Fruit fly (Drosophila melanogaster) whole organism, embryonic: ENCODE data around the gene CG15880.

Experiments used
- CG10543 ChIP-seq: fragments of 200-800 bp; sonication (Bioruptor generic); optimal IDR thresholded peaks from 3 replicates; lab custom pipeline; 2017; ENCODE audit warnings: missing biosample characterization, mild to moderate bottlenecking, missing genetic modification characterization, moderate library complexity
- CG10654 ChIP-seq: fragments of 200-800 bp; sonication (Bioruptor generic); optimal IDR thresholded peaks from 2 replicates; lab custom pipeline; 2016; ENCODE audit warnings: missing biosample characterization, missing genetic modification characterization
- CG12071 ChIP-seq: fragments of 200-800 bp; sonication (Bioruptor generic); optimal IDR thresholded peaks from 3 replicates; lab custom pipeline; 2018; ENCODE audit warnings: missing biosample characterization, mild to moderate bottlenecking, missing genetic modification characterization
- CG13894 ChIP-seq: fragments of 200-800 bp; sonication (Bioruptor generic); optimal IDR thresholded peaks from 3 replicates; lab custom pipeline; 2018; ENCODE audit warnings: missing biosample characterization, mild to moderate bottlenecking, missing genetic modification characterization, moderate library complexity
- CG14710 ChIP-seq: fragments of 200-800 bp; sonication (Bioruptor generic); optimal IDR thresholded peaks from 3 replicates; lab custom pipeline; 2019; ENCODE audit warnings: missing biosample characterization, mild to moderate bottlenecking, missing genetic modification characterization, moderate library complexity
- CG1603 ChIP-seq: fragments of 200-800 bp; sonication (Bioruptor generic); optimal IDR thresholded peaks from 2 replicates; lab custom pipeline; 2019; ENCODE audit warnings: missing biosample characterization, mild to moderate bottlenecking, missing genetic modification characterization, moderate library complexity
- CG16813 ChIP-seq: fragments of 200-800 bp; sonication (Bioruptor generic); IDR thresholded peaks from 3 replicates; pipeline ENCODE4 v1.3.6; 2022; ENCODE audit warnings: missing biosample characterization, missing genetic modification characterization; ENCODE audit not compliant: partially characterized antibody
- CG17361 ChIP-seq: fragments of 200-800 bp; sonication (Bioruptor generic); IDR thresholded peaks from 3 replicates; pipeline ENCODE4 v1.3.6; 2022; ENCODE audit warnings: missing biosample characterization, missing genetic modification characterization
- CG1792 ChIP-seq: fragments of 200-800 bp; sonication (Bioruptor generic); optimal IDR thresholded peaks from 2 replicates; lab custom pipeline; 2016; ENCODE audit warnings: missing biosample characterization, missing genetic modification characterization
- CG18476 ChIP-seq: fragments of 200-800 bp; sonication (Bioruptor generic); optimal IDR thresholded peaks from 2 replicates; lab custom pipeline; 2016; ENCODE audit warnings: missing biosample characterization, mild to moderate bottlenecking, missing genetic modification characterization
- CG2199 ChIP-seq: fragments of 200-800 bp; sonication (Bioruptor generic); IDR thresholded peaks from 3 replicates; pipeline ENCODE4 v1.3.6; 2022; ENCODE audit warnings: missing biosample characterization, missing genetic modification characterization
- CG2202 ChIP-seq: fragments of 200-800 bp; sonication (Bioruptor generic); optimal IDR thresholded peaks from 2 replicates; lab custom pipeline; 2018; ENCODE audit warnings: missing biosample characterization, mild to moderate bottlenecking, missing genetic modification characterization
- CG30431 ChIP-seq: fragments of 200-800 bp; sonication (Bioruptor generic); optimal IDR thresholded peaks from 2 replicates; lab custom pipeline; 2017; ENCODE audit warnings: missing biosample characterization, missing genetic modification characterization
- CG33213 ChIP-seq: fragments of 200-800 bp; sonication (Bioruptor generic); optimal IDR thresholded peaks from 3 replicates; lab custom pipeline; 2016; ENCODE audit warnings: missing biosample characterization, missing genetic modification characterization
- CG3407 ChIP-seq: fragments of 200-800 bp; sonication (Bioruptor generic); optimal IDR thresholded peaks from 2 replicates; lab custom pipeline; 2018; ENCODE audit warnings: missing biosample characterization, mild to moderate bottlenecking, missing genetic modification characterization
- CG6683 ChIP-seq: fragments of 200-800 bp; sonication (Bioruptor generic); optimal IDR thresholded peaks from 2 replicates; lab custom pipeline; 2017; ENCODE audit warnings: missing biosample characterization, mild to moderate bottlenecking, missing genetic modification characterization, missing genetic modification reagents
- CG7372 ChIP-seq: fragments of 200-800 bp; sonication (Bioruptor generic); IDR thresholded peaks from 2 replicates; pipeline ENCODE4 v1.3.6; 2022; ENCODE audit warnings: missing biosample characterization, missing genetic modification characterization
- CG7745 ChIP-seq: fragments of 200-800 bp; sonication (Bioruptor generic); optimal IDR thresholded peaks from 2 replicates; lab custom pipeline; 2018; ENCODE audit warnings: missing biosample characterization, mild to moderate bottlenecking, missing genetic modification characterization, moderate library complexity
- CG8089 ChIP-seq: fragments of 200-800 bp; sonication (Bioruptor generic); optimal IDR thresholded peaks from 3 replicates; lab custom pipeline; 2016; ENCODE audit warnings: missing biosample characterization, missing genetic modification characterization
- CG8944 ChIP-seq: fragments of 200-800 bp; sonication (Bioruptor generic); optimal IDR thresholded peaks from 3 replicates; lab custom pipeline; 2016; ENCODE audit warnings: missing biosample characterization, missing genetic modification characterization
- CG9797 ChIP-seq: fragments of 200-800 bp; sonication (Bioruptor generic); optimal IDR thresholded peaks from 3 replicates; lab custom pipeline; 2018; ENCODE audit warnings: missing biosample characterization, mild to moderate bottlenecking, missing genetic modification characterization
- Chrac-16 ChIP-seq: fragments of 200-800 bp; sonication (Bioruptor generic); optimal IDR thresholded peaks from 3 replicates; lab custom pipeline; 2016; ENCODE audit warnings: missing biosample characterization, missing genetic modification characterization
- Dfd ChIP-seq, 2 experiments: fragments of >200 bp; optimal IDR thresholded peaks; 2 replicates each; lab custom pipeline; 2017; ENCODE audit warnings: missing biosample characterization in 2 of 2, missing genetic modification characterization in 2 of 2
- Dll ChIP-seq: fragments of 200-800 bp; sonication (Bioruptor generic); IDR thresholded peaks from 4 replicates; pipeline ENCODE4 v1.3.6; 2022; ENCODE audit warnings: missing biosample characterization, missing genetic modification characterization; ENCODE audit not compliant: partially characterized antibody
- Doc3 ChIP-seq: fragments of 200-800 bp; sonication (Bioruptor generic); IDR thresholded peaks from 3 replicates; pipeline ENCODE4 v1.3.6; 2022; ENCODE audit warnings: missing biosample characterization, missing genetic modification characterization; ENCODE audit not compliant: partially characterized antibody
- E2f2 ChIP-seq: fragments of 200-800 bp; sonication (Bioruptor generic); IDR thresholded peaks from 2 replicates; pipeline ENCODE4 v1.3.6; 2022; ENCODE audit warnings: missing biosample characterization, missing genetic modification characterization
- Fer1 ChIP-seq: fragments of 200-800 bp; sonication (Bioruptor generic); optimal IDR thresholded peaks from 2 replicates; lab custom pipeline; 2017; ENCODE audit warnings: missing biosample characterization, mild to moderate bottlenecking, missing genetic modification characterization
- HmgD ChIP-seq: fragments of 200-800 bp; sonication (Bioruptor generic); optimal IDR thresholded peaks from 3 replicates; lab custom pipeline; 2016; ENCODE audit warnings: missing biosample characterization, missing genetic modification characterization
- Hmx ChIP-seq: fragments of 200-800 bp; sonication (Bioruptor generic); optimal IDR thresholded peaks from 2 replicates; lab custom pipeline; 2016; ENCODE audit warnings: missing biosample characterization, missing genetic modification characterization
- MTF-1 ChIP-seq: fragments of 200-800 bp; sonication (Bioruptor generic); optimal IDR thresholded peaks from 2 replicates; lab custom pipeline; 2018; ENCODE audit warnings: missing biosample characterization, mild to moderate bottlenecking, missing genetic modification characterization, borderline replicate concordance
- NK7.1 ChIP-seq: fragments of 200-800 bp; sonication (Bioruptor generic); optimal IDR thresholded peaks from 3 replicates; lab custom pipeline; 2016; ENCODE audit warnings: missing biosample characterization, missing genetic modification characterization
- Nf-YA ChIP-seq: fragments of 200-800 bp; sonication (Bioruptor generic); IDR thresholded peaks from 2 replicates; pipeline ENCODE4 v1.3.6; 2022; ENCODE audit warnings: missing biosample characterization, missing genetic modification characterization
- Sox100B ChIP-seq: fragments of 200-800 bp; sonication (Bioruptor generic); optimal IDR thresholded peaks from 3 replicates; lab custom pipeline; 2018; ENCODE audit warnings: missing biosample characterization, mild to moderate bottlenecking, missing genetic modification characterization
- ab ChIP-seq: fragments of 200-800 bp; sonication (Bioruptor generic); optimal IDR thresholded peaks from 2 replicates; lab custom pipeline; 2016; ENCODE audit warnings: missing biosample characterization, missing genetic modification characterization
- ash1 ChIP-seq: fragments of 200-800 bp; sonication (Bioruptor generic); optimal IDR thresholded peaks from 2 replicates; lab custom pipeline; 2018; ENCODE audit warnings: missing biosample characterization, mild to moderate bottlenecking, missing genetic modification characterization
- bigmax ChIP-seq: fragments of 200-800 bp; sonication (Bioruptor generic); optimal IDR thresholded peaks from 2 replicates; lab custom pipeline; 2018; ENCODE audit warnings: missing biosample characterization, mild to moderate bottlenecking, missing genetic modification characterization
- chif ChIP-seq, 2 experiments: fragments of 200-800 bp; sonication (Bioruptor generic); optimal IDR thresholded peaks; 3 replicates each; lab custom pipeline; 2016; ENCODE audit warnings: missing biosample characterization in 2 of 2, missing genetic modification characterization in 2 of 2
- chn ChIP-seq: fragments of 200-800 bp; sonication (Bioruptor generic); optimal IDR thresholded peaks from 2 replicates; lab custom pipeline; 2016; ENCODE audit warnings: missing biosample characterization, missing genetic modification characterization
- da ChIP-seq: fragments of 200-800 bp; sonication (Bioruptor generic); optimal IDR thresholded peaks from 2 replicates; lab custom pipeline; 2016; ENCODE audit warnings: missing biosample characterization, missing genetic modification characterization
- ind ChIP-seq: fragments of 200-800 bp; sonication (Bioruptor generic); optimal IDR thresholded peaks from 3 replicates; lab custom pipeline; 2016; ENCODE audit warnings: missing biosample characterization, missing genetic modification characterization
- p53 ChIP-seq: fragments of 200-800 bp; sonication (Bioruptor generic); optimal IDR thresholded peaks from 2 replicates; lab custom pipeline; 2016; ENCODE audit warnings: missing biosample characterization, missing genetic modification characterization
- pum ChIP-seq: fragments of 200-800 bp; sonication (Bioruptor generic); optimal IDR thresholded peaks from 2 replicates; lab custom pipeline; 2016; ENCODE audit warnings: missing biosample characterization, missing genetic modification characterization
- scrt ChIP-seq: fragments of 200-800 bp; sonication (Bioruptor generic); optimal IDR thresholded peaks from 2 replicates; lab custom pipeline; 2018; ENCODE audit warnings: missing biosample characterization, mild to moderate bottlenecking, missing genetic modification characterization, moderate library complexity
- sim ChIP-seq: fragments of 200-800 bp; sonication (Bioruptor generic); IDR thresholded peaks from 2 replicates; pipeline ENCODE4 v1.3.6; 2022; ENCODE audit warnings: missing biosample characterization, missing genetic modification characterization
- so ChIP-seq: fragments of 200-800 bp; sonication (Bioruptor generic); IDR thresholded peaks from 3 replicates; pipeline ENCODE4 v1.3.6; 2022; ENCODE audit warnings: missing biosample characterization, missing genetic modification characterization
- trem ChIP-seq: fragments of 200-800 bp; optimal IDR thresholded peaks from 3 replicates; lab custom pipeline; 2019; ENCODE audit warnings: missing biosample characterization, mild to moderate bottlenecking, missing genetic modification characterization, moderate library complexity
- unc-4 ChIP-seq: fragments of 200-800 bp; sonication (Bioruptor generic); IDR thresholded peaks from 2 replicates; pipeline ENCODE4 v1.3.6; 2022; ENCODE audit warnings: missing biosample characterization, missing genetic modification characterization; ENCODE audit not compliant: partially characterized antibody
- wdn ChIP-seq: fragments of 200-800 bp; sonication (Bioruptor generic); IDR thresholded peaks from 2 replicates; pipeline ENCODE4 v1.3.6; 2022; ENCODE audit warnings: missing biosample characterization, missing genetic modification characterization
- wek ChIP-seq: fragments of 200-800 bp; sonication (Bioruptor generic); optimal IDR thresholded peaks from 3 replicates; lab custom pipeline; 2018; ENCODE audit warnings: missing biosample characterization, mild to moderate bottlenecking, missing genetic modification characterization, moderate library complexity

CG15880 gene

DNA sequence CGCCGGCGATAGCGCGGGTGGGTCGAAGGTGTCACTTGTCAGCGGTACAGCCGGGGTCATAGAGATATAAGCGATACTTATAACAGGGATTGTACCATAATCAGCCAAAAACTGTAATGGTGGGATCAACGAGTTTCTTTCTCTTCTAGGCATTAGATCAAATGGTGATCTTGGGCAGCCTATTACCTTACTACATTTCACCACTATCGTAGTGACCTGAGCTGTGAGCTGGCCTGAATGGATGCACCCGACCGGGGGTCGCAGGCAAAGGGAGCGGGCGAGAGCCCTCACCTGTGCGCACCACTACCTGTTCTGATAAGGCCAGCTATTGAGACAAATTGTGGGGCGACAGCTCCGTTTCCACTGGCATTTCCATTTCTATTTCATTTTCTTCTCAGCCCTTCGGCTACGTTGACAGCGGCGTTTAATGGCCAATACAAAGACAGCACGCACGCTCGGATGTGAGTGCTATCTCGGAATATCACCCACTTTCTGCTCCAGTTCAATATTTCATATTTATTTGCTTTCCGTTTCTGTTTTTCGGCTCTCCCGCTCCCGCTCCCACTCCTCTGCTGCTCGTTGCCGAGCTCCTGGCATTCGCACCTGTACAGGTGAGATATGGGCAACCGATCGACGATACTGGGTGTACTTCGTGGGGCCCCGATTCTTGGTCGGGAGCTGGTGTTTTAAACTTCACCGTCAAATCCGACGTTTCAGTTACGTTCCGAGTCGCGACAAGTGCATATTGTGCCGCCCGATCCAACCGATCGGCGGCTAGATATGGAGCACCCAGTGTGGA is 39.1 kb upstream of the CG15880 start (continued):
- TF ChIP-seq MTF-1 (GFP tag; lab: Kevin White, UChicago): peak; percentile 74
- peak; percentile 59 for TF ChIP-seq Chrac-16 (GFP tag; lab: Kevin White, UChicago)
- TF ChIP-seq E2f2: peak; percentile 41; the same call in 1 of the 2 replicates
- TF ChIP-seq Fer1 (GFP tag; lab: Kevin White, UChicago): peak; percentile 6
- TF ChIP-seq CG14710: peak; percentile 65
- TF ChIP-seq unc-4 (GFP tag; lab: Robert Waterston, UW): no peak
- TF ChIP-seq CG6683 (GFP tag; lab: Kevin White, UChicago): peak; percentile 50
- TF ChIP-seq scrt: peak; percentile 33
- TF ChIP-seq trem (tag; lab: Kevin White, UChicago): peak; percentile 63
- peak; percentile 44 for TF ChIP-seq CG8089
- peak; percentile 83 for TF ChIP-seq so
- peak; percentile 40 for TF ChIP-seq ab (GFP tag; lab: Kevin White, UChicago)
- no peak for TF ChIP-seq bigmax (GFP tag; lab: Kevin White, UChicago)
- peak; percentile 64 for TF ChIP-seq chn (GFP tag; lab: Kevin White, UChicago)
- TF ChIP-seq CG2199 (GFP tag; lab: Robert Waterston, UW): peak; percentile 83; the same call in 1 of the 3 replicates
- TF ChIP-seq CG1603 (tag; lab: Kevin White, UChicago): peak; percentile 93
- no peak for TF ChIP-seq CG7745 (tag; lab: Kevin White, UChicago)
- peak; percentile 81 for TF ChIP-seq Nf-YA (GFP tag; lab: Robert Waterston, UW)
- TF ChIP-seq CG2202 (tag; lab: Kevin White, UChicago): peak; percentile 15
- peak; percentile 63 for TF ChIP-seq CG8944 (GFP tag; lab: Kevin White, UChicago)
- peak; percentile 30 for TF ChIP-seq wek
- peak; percentile 53 for TF ChIP-seq CG33213 (GFP tag; lab: Kevin White, UChicago)
- peak; percentile 81 for TF ChIP-seq CG30431 (GFP tag; lab: Kevin White, UChicago)
- no peak for TF ChIP-seq CG16813
- TF ChIP-seq CG10654 (GFP tag; lab: Kevin White, UChicago): peak; percentile 70
- TF ChIP-seq ash1 (GFP tag; lab: Kevin White, UChicago): no peak
- peak; percentile 53 to 79 for TF ChIP-seq chif (GFP tag; optimal IDR thresholded peaks at IDR 0.05; lab: Kevin White, UChicago)
- TF ChIP-seq NK7.1 (GFP tag; lab: Kevin White, UChicago): no peak
- peak; percentile 72 for TF ChIP-seq Sox100B (GFP tag; lab: Kevin White, UChicago)
- TF ChIP-seq CG12071: peak; percentile 72
- peak; percentile 58 for TF ChIP-seq CG1792 (GFP tag; lab: Kevin White, UChicago)
- TF ChIP-seq ind (GFP tag; lab: Kevin White, UChicago): peak; percentile 80
- peak; percentile 77 for TF ChIP-seq CG17361 (GFP tag; lab: Robert Waterston, UW)
- no peak for TF ChIP-seq p53
- TF ChIP-seq pum (GFP tag; lab: Kevin White, UChicago): peak; percentile 78
- peak; percentile 59 for TF ChIP-seq CG7372 (GFP tag; lab: Robert Waterston, UW)
- peak; percentile 67 for TF ChIP-seq sim (GFP tag; lab: Robert Waterston, UW)
- no peak for TF ChIP-seq Hmx (GFP tag; lab: Kevin White, UChicago)
- no peak for TF ChIP-seq da
- peak; percentile 77 for TF ChIP-seq wdn (GFP tag; lab: Robert Waterston, UW)
- no peak for TF ChIP-seq Doc3
- TF ChIP-seq CG3407 (GFP tag; lab: Kevin White, UChicago): peak; percentile 71
- TF ChIP-seq CG9797: peak; percentile 6
- TF ChIP-seq Dll (GFP tag; lab: Robert Waterston, UW): no peak
- peak; percentile 17 for TF ChIP-seq CG10543 (GFP tag; lab: Kevin White, UChicago)
- peak; percentile 23 for TF ChIP-seq HmgD (GFP tag; lab: Kevin White, UChicago)
- no peak for TF ChIP-seq CG13894 (tag; lab: Kevin White, UChicago)
- TF ChIP-seq Dfd (GFP tag; optimal IDR thresholded peaks at IDR 0.05; lab: Kevin White, UChicago): no peak
- peak; percentile 68 for TF ChIP-seq CG18476
